Worm (Caenorhabditis elegans): Measurements from ENCODE around the gene Y48G9A.6.

DNA sequence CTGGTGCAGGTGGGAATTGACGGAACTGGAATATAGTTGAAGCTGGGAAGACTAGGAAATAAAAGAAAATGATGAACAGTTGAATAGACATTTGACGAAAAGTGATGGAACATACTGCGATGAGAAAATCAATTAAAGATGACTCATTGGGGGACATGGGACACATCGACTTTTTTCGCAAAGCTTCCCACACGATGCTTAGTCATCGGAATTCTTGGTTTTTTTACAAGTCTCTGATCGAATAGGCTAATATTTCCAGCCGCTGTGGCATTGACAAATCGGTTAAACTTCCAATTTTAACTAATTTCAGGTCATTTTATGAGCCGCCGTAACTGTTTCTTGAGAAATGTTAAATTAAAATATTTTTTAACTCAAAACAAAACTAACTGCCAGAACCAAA, 49.4 kb upstream of the Y48G9A.6 start, which contains the start of gene Y39A3A.3:
- TF ChIP-seq nfya-1 (tag; optimal IDR thresholded peaks at IDR 0.05; ENCODE audit: insufficient read depth) (no peak), elt-3 (tag; optimal IDR thresholded peaks at IDR 0.05) (no peak), R02D3.7 (tag; optimal IDR thresholded peaks at IDR 0.05) (no peak), nhr-28 (tag; optimal IDR thresholded peaks at IDR 0.05) (no peak), lsy-12 (tag; optimal IDR thresholded peaks at IDR 0.05) (no peak), lin-39 (tag; optimal IDR thresholded peaks at IDR 0.05) (no peak), mdl-1 (tag; optimal IDR thresholded peaks at IDR 0.05) (no peak)

Data from whole organism, L3 larva.